Fruit fly (Drosophila melanogaster) whole organism, embryonic: ENCODE results near the gene scu.
A peak's percentile ranks its signal among the peaks of the same experiment; 100 is the strongest.

Experiments
- BEAF-32 ChIP-seq: fragments of 200-800 bp; sonication (Bioruptor generic); optimal IDR thresholded peaks from 3 replicates; lab custom pipeline; 2017; ENCODE audit warnings: missing biosample characterization, missing genetic modification characterization, mild to moderate bottlenecking, moderate library complexity, missing genetic modification reagents
- Bteb2 ChIP-seq: fragments of 200-800 bp; sonication (Bioruptor generic); optimal IDR thresholded peaks from 2 replicates; lab custom pipeline; 2016; ENCODE audit warnings: missing biosample characterization, missing genetic modification characterization
- CG1024 ChIP-seq: fragments of 200-800 bp; sonication (Bioruptor generic); IDR thresholded peaks from 2 replicates; pipeline ENCODE4 v1.3.6; 2022; ENCODE audit warnings: missing biosample characterization, missing genetic modification characterization
- CG10274 ChIP-seq: fragments of 200-800 bp; sonication (Bioruptor generic); optimal IDR thresholded peaks from 3 replicates; lab custom pipeline; 2017; ENCODE audit warnings: missing biosample characterization, mild to moderate bottlenecking, missing genetic modification characterization
- CG10431 ChIP-seq: fragments of 200-800 bp; sonication (Bioruptor generic); optimal IDR thresholded peaks from 3 replicates; lab custom pipeline; 2018; ENCODE audit warnings: missing biosample characterization, mild to moderate bottlenecking, missing genetic modification characterization
- CG11085 ChIP-seq: fragments of 200-800 bp; sonication (Bioruptor generic); IDR thresholded peaks from 2 replicates; pipeline ENCODE4 v1.3.6; 2022; ENCODE audit warnings: missing biosample characterization, missing genetic modification characterization
- CG11723 ChIP-seq: fragments of 200-800 bp; sonication (Bioruptor generic); optimal IDR thresholded peaks from 2 replicates; lab custom pipeline; 2017; ENCODE audit warnings: missing biosample characterization, mild to moderate bottlenecking, missing genetic modification characterization
- CG15601 ChIP-seq: fragments of 200-800 bp; sonication (Bioruptor generic); optimal IDR thresholded peaks from 3 replicates; lab custom pipeline; 2019; ENCODE audit warnings: missing biosample characterization, mild to moderate bottlenecking, missing genetic modification characterization, moderate library complexity
- CG17829 ChIP-seq: fragments of 200-800 bp; optimal IDR thresholded peaks from 2 replicates; lab custom pipeline; 2019; ENCODE audit warnings: missing biosample characterization, mild to moderate bottlenecking, missing genetic modification characterization, moderate library complexity
- CG18011 ChIP-seq: fragments of 200-800 bp; sonication (Bioruptor generic); optimal IDR thresholded peaks from 2 replicates; lab custom pipeline; 2017; ENCODE audit warnings: missing biosample characterization, missing genetic modification characterization, mild to moderate bottlenecking, moderate library complexity, missing genotype
- CG1832 ChIP-seq: fragments of 200-800 bp; sonication (Bioruptor generic); optimal IDR thresholded peaks from 2 replicates; lab custom pipeline; 2017; ENCODE audit warnings: missing biosample characterization, mild to moderate bottlenecking, missing genetic modification characterization, inconsistent platforms
- CG2889 ChIP-seq: fragments of 200-800 bp; sonication (Bioruptor generic); IDR thresholded peaks from 3 replicates; pipeline ENCODE4 v1.3.6; 2022; ENCODE audit warnings: missing biosample characterization, missing genetic modification characterization
- CG3407 ChIP-seq: fragments of 200-800 bp; sonication (Bioruptor generic); optimal IDR thresholded peaks from 2 replicates; lab custom pipeline; 2018; ENCODE audit warnings: missing biosample characterization, mild to moderate bottlenecking, missing genetic modification characterization
- CG4424 ChIP-seq: fragments of 200-800 bp; sonication (Bioruptor generic); optimal IDR thresholded peaks from 3 replicates; lab custom pipeline; 2016; ENCODE audit warnings: missing biosample characterization, missing genetic modification characterization
- CG4707 ChIP-seq: fragments of 200-800 bp; sonication (Bioruptor generic); optimal IDR thresholded peaks from 2 replicates; lab custom pipeline; 2018; ENCODE audit warnings: missing biosample characterization, mild to moderate bottlenecking, missing genetic modification characterization, moderate library complexity
- CG6654 ChIP-seq: fragments of 200-800 bp; sonication (Bioruptor generic); optimal IDR thresholded peaks from 2 replicates; lab custom pipeline; 2017; ENCODE audit warnings: missing biosample characterization, mild to moderate bottlenecking, missing genetic modification characterization
- CG7556 ChIP-seq: fragments of 200-800 bp; sonication (Bioruptor generic); optimal IDR thresholded peaks from 2 replicates; lab custom pipeline; 2017; ENCODE audit warnings: missing biosample characterization, mild to moderate bottlenecking, missing genetic modification characterization
- CG8478 ChIP-seq: fragments of >200 bp; optimal IDR thresholded peaks from 2 replicates; lab custom pipeline; 2018
- CG9215 ChIP-seq: fragments of 200-800 bp; sonication (Bioruptor generic); IDR thresholded peaks from 2 replicates; pipeline ENCODE4 v1.3.6; 2022; ENCODE audit warnings: missing biosample characterization, missing genetic modification characterization
- Drgx ChIP-seq: fragments of 200-800 bp; sonication (Bioruptor generic); IDR thresholded peaks from 2 replicates; pipeline ENCODE4 v1.3.6; 2022; ENCODE audit warnings: missing biosample characterization, missing genetic modification characterization
- Ets97D ChIP-seq: fragments of 200-800 bp; sonication (Bioruptor generic); optimal IDR thresholded peaks from 3 replicates; lab custom pipeline; 2016; ENCODE audit warnings: missing biosample characterization, missing genetic modification characterization
- GATAe ChIP-seq: fragments of 200-800 bp; sonication (Bioruptor generic); conservative IDR thresholded peaks from 2 replicates; pipeline ENCODE4 v1.3.6; 2022; ENCODE audit warnings: missing biosample characterization, missing genetic modification characterization
- HLH4C ChIP-seq: fragments of 200-800 bp; sonication (Bioruptor generic); IDR thresholded peaks from 3 replicates; pipeline ENCODE4 v1.3.6; 2022; ENCODE audit warnings: missing biosample characterization, missing genetic modification characterization; ENCODE audit not compliant: partially characterized antibody
- Hmr ChIP-seq: fragments of 200-800 bp; sonication (Bioruptor generic); optimal IDR thresholded peaks from 3 replicates; lab custom pipeline; 2017; ENCODE audit warnings: mild to moderate bottlenecking, missing biosample characterization, missing genetic modification reagents, missing genetic modification characterization
- NC2α ChIP-seq: fragments of 200-800 bp; sonication (Bioruptor generic); optimal IDR thresholded peaks from 2 replicates; lab custom pipeline; 2016; ENCODE audit warnings: missing biosample characterization, missing genetic modification characterization
- NFAT ChIP-seq: fragments of 200-800 bp; sonication (Bioruptor generic); IDR thresholded peaks from 2 replicates; pipeline ENCODE4 v1.3.6; 2022; ENCODE audit warnings: missing biosample characterization, missing genetic modification characterization
- Oaz ChIP-seq: fragments of 200-800 bp; sonication (Bioruptor generic); IDR thresholded peaks from 2 replicates; pipeline ENCODE4 v1.3.6; 2022; ENCODE audit warnings: missing biosample characterization, missing genetic modification characterization
- PHDP ChIP-seq: fragments of 200-800 bp; sonication (Bioruptor generic); optimal IDR thresholded peaks from 3 replicates; lab custom pipeline; 2018; ENCODE audit warnings: missing biosample characterization, mild to moderate bottlenecking, missing genetic modification characterization, moderate library complexity
- Ssrp ChIP-seq: fragments of 200-800 bp; sonication (Bioruptor generic); optimal IDR thresholded peaks from 2 replicates; lab custom pipeline; 2018; ENCODE audit warnings: missing biosample characterization, mild to moderate bottlenecking, missing genetic modification characterization, moderate library complexity
- Vsx1 ChIP-seq: fragments of 200-800 bp; sonication (Bioruptor generic); optimal IDR thresholded peaks from 2 replicates; lab custom pipeline; 2017; ENCODE audit warnings: missing biosample characterization, mild to moderate bottlenecking, missing genetic modification characterization, missing genetic modification reagents
- bigmax ChIP-seq: fragments of 200-800 bp; sonication (Bioruptor generic); optimal IDR thresholded peaks from 2 replicates; lab custom pipeline; 2018; ENCODE audit warnings: missing biosample characterization, mild to moderate bottlenecking, missing genetic modification characterization
- chif ChIP-seq, 2 experiments: fragments of 200-800 bp; sonication (Bioruptor generic); optimal IDR thresholded peaks; 3 replicates each; lab custom pipeline; 2016; ENCODE audit warnings: missing biosample characterization in 2 of 2, missing genetic modification characterization in 2 of 2
- ci ChIP-seq: fragments of 200-800 bp; sonication (Bioruptor generic); IDR thresholded peaks from 3 replicates; pipeline ENCODE4 v1.3.6; 2022; ENCODE audit warnings: missing biosample characterization, missing genetic modification characterization
- croc ChIP-seq: fragments of 200-800 bp; sonication (Bioruptor generic); conservative IDR thresholded peaks from 3 replicates; pipeline ENCODE4 v1.3.6; 2022; ENCODE audit warnings: missing biosample characterization, missing genetic modification characterization
- crp ChIP-seq, 2 experiments: fragments of 200-800 bp; sonication (Bioruptor generic); optimal IDR thresholded peaks; 2 replicates in 1 of 2; 3 replicates in 1 of 2; lab custom pipeline; 2017; ENCODE audit warnings: missing biosample characterization in 2 of 2, missing genetic modification characterization in 2 of 2, mild to moderate bottlenecking in 1 of 2, moderate library complexity in 1 of 2
- disco-r ChIP-seq: fragments of 200-800 bp; sonication (Bioruptor generic); optimal IDR thresholded peaks from 2 replicates; lab custom pipeline; 2016; ENCODE audit warnings: missing biosample characterization, missing genetic modification characterization
- fd96Cb ChIP-seq: fragments of 200-800 bp; sonication (Bioruptor generic); optimal IDR thresholded peaks from 2 replicates; lab custom pipeline; 2018; ENCODE audit warnings: missing biosample characterization, mild to moderate bottlenecking, missing genetic modification characterization, moderate library complexity
- gem ChIP-seq: fragments of 200-800 bp; sonication (Bioruptor generic); optimal IDR thresholded peaks from 2 replicates; lab custom pipeline; 2019; ENCODE audit warnings: missing biosample characterization, mild to moderate bottlenecking, missing genetic modification characterization, moderate library complexity
- ham ChIP-seq: fragments of 200-800 bp; sonication (Bioruptor generic); IDR thresholded peaks from 2 replicates; pipeline ENCODE4 v1.3.6; 2022; ENCODE audit warnings: missing biosample characterization, missing genetic modification characterization
- hbn ChIP-seq: fragments of 200-800 bp; sonication (Bioruptor generic); IDR thresholded peaks from 2 replicates; pipeline ENCODE4 v1.3.6; 2022; ENCODE audit warnings: missing biosample characterization, missing genetic modification characterization; ENCODE audit not compliant: partially characterized antibody
- insv ChIP-seq, 2 experiments: fragments of 200-800 bp; sonication (Bioruptor generic); optimal IDR thresholded peaks; 3 replicates each; lab custom pipeline; 2016 to 2018; ENCODE audit warnings: missing biosample characterization in 2 of 2, missing genetic modification characterization in 2 of 2
- jing ChIP-seq: fragments of 200-800 bp; sonication (Bioruptor generic); optimal IDR thresholded peaks from 2 replicates; lab custom pipeline; 2018; ENCODE audit warnings: missing biosample characterization, mild to moderate bottlenecking, missing genetic modification characterization
- lilli ChIP-seq: fragments of 200-800 bp; sonication (Bioruptor generic); optimal IDR thresholded peaks from 3 replicates; lab custom pipeline; 2016; ENCODE audit warnings: missing biosample characterization, missing genetic modification characterization
- peb ChIP-seq: fragments of 200-800 bp; sonication (Bioruptor generic); IDR thresholded peaks from 2 replicates; pipeline ENCODE4 v1.3.6; 2022; ENCODE audit warnings: missing biosample characterization, missing genetic modification characterization
- psq ChIP-seq: fragments of 200-800 bp; sonication (Bioruptor generic); optimal IDR thresholded peaks from 2 replicates; lab custom pipeline; 2017; ENCODE audit warnings: missing biosample characterization, missing genetic modification characterization
- ranshi ChIP-seq: fragments of 200-800 bp; sonication (Bioruptor generic); IDR thresholded peaks from 2 replicates; pipeline ENCODE4 v1.3.6; 2022; ENCODE audit warnings: missing biosample characterization, missing genetic modification characterization
- sr ChIP-seq: fragments of 200-800 bp; sonication (Bioruptor generic); IDR thresholded peaks from 3 replicates; pipeline ENCODE4 v1.3.6; 2022; ENCODE audit warnings: missing biosample characterization, missing genetic modification characterization
- trh ChIP-seq: fragments of 200-800 bp; sonication (Bioruptor generic); optimal IDR thresholded peaks from 2 replicates; lab custom pipeline; 2016; ENCODE audit warnings: missing biosample characterization, missing genetic modification characterization
- wdn ChIP-seq: fragments of 200-800 bp; sonication (Bioruptor generic); IDR thresholded peaks from 2 replicates; pipeline ENCODE4 v1.3.6; 2022; ENCODE audit warnings: missing biosample characterization, missing genetic modification characterization
- wek ChIP-seq: fragments of 200-800 bp; sonication (Bioruptor generic); optimal IDR thresholded peaks from 3 replicates; lab custom pipeline; 2018; ENCODE audit warnings: missing biosample characterization, mild to moderate bottlenecking, missing genetic modification characterization, moderate library complexity

The scu gene

DNA sequence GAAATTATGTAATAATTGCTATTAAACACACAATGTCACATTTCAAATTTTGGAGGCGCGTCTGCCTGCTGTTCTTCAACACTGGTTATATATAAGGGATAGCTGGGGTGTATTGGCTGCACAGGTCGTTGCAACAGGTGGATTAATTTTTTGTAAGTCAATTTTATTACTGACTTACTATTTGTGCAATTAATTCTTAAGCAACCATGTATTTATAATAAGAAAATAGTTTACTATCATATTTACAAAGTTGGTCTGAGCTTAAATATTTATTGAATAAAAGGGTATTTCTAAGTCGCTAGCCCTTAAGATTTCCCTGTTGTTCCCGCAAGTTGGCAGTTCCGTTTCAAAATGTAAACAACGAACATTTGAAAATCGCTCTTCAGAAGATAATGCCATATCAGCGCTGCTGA is 1.8 kb downstream of the scu start, which contains the start of gene RhoGAP16F (continued):
- TF ChIP-seq NC2α (GFP tag; lab: Kevin White, UChicago): no peak
- peak; percentile 63 for TF ChIP-seq Drgx
- peak; percentile 10 for TF ChIP-seq CG4707 (GFP tag; lab: Kevin White, UChicago)
- peak; percentile 93 for TF ChIP-seq lilli
- peak; percentile 61 for TF ChIP-seq CG18011 (GFP tag; lab: Kevin White, UChicago)
- TF ChIP-seq Hmr (GFP tag; lab: Kevin White, UChicago): peak; percentile 81
- TF ChIP-seq ranshi: peak; percentile 79
- peak; percentile 23 for TF ChIP-seq BEAF-32
- TF ChIP-seq trh: peak; percentile 80
- peak; percentile 84 for TF ChIP-seq NFAT (GFP tag; lab: Robert Waterston, UW)
- TF ChIP-seq crp (GFP tag; optimal IDR thresholded peaks at IDR 0.05; lab: Kevin White, UChicago): peak in 1 of 2 experiments; percentile 33
- peak; percentile 71 for TF ChIP-seq jing (GFP tag; lab: Kevin White, UChicago)
- peak; percentile 64 for TF ChIP-seq CG10274 (GFP tag; lab: Kevin White, UChicago)
- TF ChIP-seq CG7556 (GFP tag; lab: Kevin White, UChicago): peak; percentile 76
- peak; percentile 82 for TF ChIP-seq Ssrp (tag; lab: Kevin White, UChicago)
- no peak for TF ChIP-seq bigmax (GFP tag; lab: Kevin White, UChicago)
- no peak for TF ChIP-seq hbn (GFP tag; lab: Robert Waterston, UW)
- TF ChIP-seq sr (GFP tag; lab: Robert Waterston, UW): 0 out of 3 replicates have a peak, but pooled peaks have one; percentile 9
- peak; percentile 90 for TF ChIP-seq CG4424 (GFP tag; lab: Kevin White, UChicago)
- TF ChIP-seq ci: peak; percentile 80
- TF ChIP-seq peb (GFP tag; lab: Robert Waterston, UW): peak; percentile 74
- TF ChIP-seq croc (GFP tag; lab: Robert Waterston, UW): peak; percentile 64
- peak; percentile 71; the same call in 1 of the 2 replicates for TF ChIP-seq Oaz (GFP tag; lab: Robert Waterston, UW)
- peak; percentile 84 for TF ChIP-seq PHDP (tag; lab: Kevin White, UChicago)
- peak; percentile 75 for TF ChIP-seq CG11085
- peak in 1 of 2 experiments; percentile 28 for TF ChIP-seq insv (GFP tag; optimal IDR thresholded peaks at IDR 0.05; lab: Kevin White, UChicago)
- TF ChIP-seq Vsx1: peak; percentile 29
- TF ChIP-seq CG8478: no peak
- TF ChIP-seq CG3407 (GFP tag; lab: Kevin White, UChicago): peak; percentile 67
- peak; percentile 58 for TF ChIP-seq disco-r
- TF ChIP-seq CG11723: peak; percentile 58
- peak; percentile 63 for TF ChIP-seq CG1024
- TF ChIP-seq GATAe (GFP tag; lab: Robert Waterston, UW): no peak
- TF ChIP-seq psq (GFP tag; lab: Kevin White, UChicago): peak; percentile 64
- TF ChIP-seq Bteb2 (GFP tag; lab: Kevin White, UChicago): peak; percentile 71
- TF ChIP-seq Ets97D (GFP tag; lab: Kevin White, UChicago): peak; percentile 52
- peak; percentile 37 for TF ChIP-seq wek (GFP tag; lab: Kevin White, UChicago)
- no peak for TF ChIP-seq CG1832 (GFP tag; lab: Kevin White, UChicago)
- peak; percentile 38 for TF ChIP-seq CG6654 (GFP tag; lab: Kevin White, UChicago)
- peak; percentile 72 for TF ChIP-seq CG15601 (tag; lab: Kevin White, UChicago)
- TF ChIP-seq fd96Cb (tag; lab: Kevin White, UChicago): peak; percentile 87
- peak; percentile 71 to 85 for TF ChIP-seq chif (GFP tag; optimal IDR thresholded peaks at IDR 0.05; lab: Kevin White, UChicago)
- TF ChIP-seq CG17829 (tag; lab: Kevin White, UChicago): peak; percentile 86
- TF ChIP-seq CG2889 (GFP tag; lab: Robert Waterston, UW): peak; percentile 60; the same call in 1 of the 3 replicates
- TF ChIP-seq CG10431 (GFP tag; lab: Kevin White, UChicago): peak; percentile 9
- TF ChIP-seq wdn (GFP tag; lab: Robert Waterston, UW): peak; percentile 80
- peak; percentile 79 for TF ChIP-seq CG9215 (GFP tag; lab: Robert Waterston, UW)
- TF ChIP-seq HLH4C (GFP tag; lab: Robert Waterston, UW): no peak
- peak; percentile 92 for TF ChIP-seq gem (tag; lab: Kevin White, UChicago)
- TF ChIP-seq ham (GFP tag; lab: Robert Waterston, UW): 0 out of 2 replicates have a peak, but pooled peaks have one; percentile 22
